Worm (Caenorhabditis elegans) whole organism, L4/young adult: Measurements from ENCODE around the gene C29E4.9.

ENCODE experiments used
- W03F9.2 ChIP-seq: fragments of 150-350 bp; optimal IDR thresholded peaks from 2 replicates; lab custom pipeline; 2014; ENCODE audit warnings: missing biosample characterization, missing genetic modification characterization
- dao-5 ChIP-seq: sonication (generic microtip); optimal IDR thresholded peaks from 2 replicates; lab custom pipeline; 2016; ENCODE audit warnings: missing genotype, missing genetic modification characterization, moderate library complexity, missing compliant biosample characterization
- him-1 ChIP-seq: sonication (generic microtip); optimal IDR thresholded peaks from 2 replicates; lab custom pipeline; 2016; ENCODE audit warnings: missing genotype, missing genetic modification reagents, missing genetic modification characterization, missing compliant biosample characterization

DNA sequence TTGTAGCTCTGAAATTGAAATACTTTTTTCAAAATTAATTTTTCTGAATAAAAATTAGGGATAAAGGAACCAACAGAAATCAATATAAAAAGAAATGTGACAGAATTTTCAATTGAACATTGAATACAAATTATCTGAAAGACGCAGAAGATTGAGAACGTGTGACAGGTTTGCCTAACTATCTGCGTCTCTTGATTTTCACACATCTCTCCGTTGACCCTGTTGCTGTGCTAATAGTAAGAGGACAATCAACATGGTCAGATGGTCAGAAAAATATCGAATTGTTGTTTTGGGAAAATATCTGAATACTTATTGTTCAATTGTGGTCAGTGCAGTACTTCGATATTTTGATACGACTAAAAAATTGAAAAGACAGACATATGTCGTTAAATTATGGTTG lies 45.2 kb downstream of the C29E4.9 start, which contains the start of gene ZK688.7:
- TF ChIP-seq him-1 (tag; lab: Kevin White, UChicago) (no peak), W03F9.2 (tag; lab: Kevin White, UChicago) (no peak), dao-5 (no peak)
